Worm (Caenorhabditis elegans): Measurements from ENCODE around the gene oac-54.

DNA sequence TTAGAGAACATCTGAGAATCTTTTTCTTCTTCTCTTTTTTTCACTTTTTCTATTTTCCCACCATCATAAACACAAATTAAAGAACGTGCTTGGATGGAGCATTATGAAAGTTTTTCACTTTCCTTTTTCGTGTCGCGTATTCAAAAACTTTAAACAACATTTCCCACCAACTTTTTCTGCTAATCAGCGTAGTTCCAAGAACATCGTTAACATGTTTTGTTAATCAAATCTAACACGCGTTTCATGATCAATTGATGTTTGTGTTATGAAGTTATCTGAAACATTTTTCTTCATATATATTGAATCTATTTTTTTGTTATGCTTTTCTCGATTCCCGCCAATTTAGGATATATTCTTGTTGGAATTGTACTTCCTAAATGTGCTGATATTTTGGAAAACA, 42.3 kb upstream of the oac-54 start:
- TF ChIP-seq unc-62 (GFP tag; optimal IDR thresholded peaks at IDR 0.05) (no peak), blmp-1 (tag; optimal IDR thresholded peaks at IDR 0.05; ENCODE audit: insufficient read depth) (no peak), ZK546.5 (tag; optimal IDR thresholded peaks at IDR 0.05) (no peak), nhr-11 (tag; optimal IDR thresholded peaks at IDR 0.05) (no peak), nhr-23 (tag; optimal IDR thresholded peaks at IDR 0.05) (no peak), mdl-1 (tag; optimal IDR thresholded peaks at IDR 0.05) (no peak)

Data from whole organism, L2 larva.